Fruit fly (Drosophila melanogaster) whole organism, prepupa: ENCODE data around the gene Girdin.

Experiments used
- Blimp-1 ChIP-seq: fragments of 200-800 bp; sonication (Bioruptor generic); optimal IDR thresholded peaks from 3 replicates; lab custom pipeline; 2017; ENCODE audit warnings: missing biosample characterization, missing genetic modification characterization, mild to moderate bottlenecking, moderate library complexity, missing genetic modification reagents
- CG10631 ChIP-seq: fragments of 200-800 bp; sonication (Bioruptor generic); optimal IDR thresholded peaks from 2 replicates; lab custom pipeline; 2016; ENCODE audit warnings: missing biosample characterization, missing genetic modification characterization
- CG11762 ChIP-seq: fragments of 200-800 bp; sonication (Bioruptor generic); optimal IDR thresholded peaks from 3 replicates; lab custom pipeline; 2016; ENCODE audit warnings: missing biosample characterization, missing genetic modification characterization; ENCODE audit not compliant: insufficient read depth
- CG11902 ChIP-seq: fragments of 200-800 bp; sonication (Bioruptor generic); optimal IDR thresholded peaks from 3 replicates; lab custom pipeline; 2016; ENCODE audit warnings: missing biosample characterization, missing genetic modification characterization
- CG15336 ChIP-seq: fragments of 200-800 bp; sonication (Bioruptor generic); IDR thresholded peaks from 2 replicates; pipeline ENCODE4 v1.3.6; 2022; ENCODE audit warnings: missing biosample characterization, missing genetic modification characterization
- CG1621 ChIP-seq: fragments of 200-800 bp; sonication (Bioruptor generic); optimal IDR thresholded peaks from 3 replicates; lab custom pipeline; 2018; ENCODE audit warnings: missing biosample characterization, mild to moderate bottlenecking, missing genetic modification characterization
- CG16779 ChIP-seq: fragments of 200-800 bp; sonication (Bioruptor generic); optimal IDR thresholded peaks from 3 replicates; lab custom pipeline; 2017; ENCODE audit warnings: missing biosample characterization, mild to moderate bottlenecking, missing genetic modification characterization
- CG32006 ChIP-seq: fragments of 200-800 bp; sonication (Bioruptor generic); optimal IDR thresholded peaks from 3 replicates; lab custom pipeline; 2017; ENCODE audit warnings: missing biosample characterization, mild to moderate bottlenecking, missing genetic modification characterization
- CG34406 ChIP-seq: fragments of 200-800 bp; sonication (Bioruptor generic); optimal IDR thresholded peaks from 3 replicates; lab custom pipeline; 2016; ENCODE audit warnings: missing biosample characterization, missing genetic modification characterization
- CG6163 ChIP-seq: fragments of 200-800 bp; sonication (Bioruptor generic); IDR thresholded peaks from 3 replicates; pipeline ENCODE4 v1.3.6; 2022; ENCODE audit warnings: missing biosample characterization, missing genetic modification characterization
- CG6276 ChIP-seq: fragments of 200-800 bp; sonication (Bioruptor generic); optimal IDR thresholded peaks from 2 replicates; lab custom pipeline; 2017; ENCODE audit warnings: missing biosample characterization, mild to moderate bottlenecking, missing genetic modification characterization
- CG6854 ChIP-seq: fragments of 200-800 bp; sonication (Bioruptor generic); optimal IDR thresholded peaks from 2 replicates; lab custom pipeline; 2017; ENCODE audit warnings: missing biosample characterization, mild to moderate bottlenecking, missing genetic modification characterization
- CG7368 ChIP-seq: fragments of 200-800 bp; sonication (Bioruptor generic); optimal IDR thresholded peaks from 3 replicates; lab custom pipeline; 2016; ENCODE audit warnings: missing biosample characterization, missing genetic modification characterization
- CG8119 ChIP-seq: fragments of 200-800 bp; sonication (Bioruptor generic); IDR thresholded peaks from 3 replicates; pipeline ENCODE4 v1.3.6; 2022; ENCODE audit warnings: missing biosample characterization, missing genetic modification characterization
- Eip75B ChIP-seq: fragments of 200-800 bp; sonication (Bioruptor generic); optimal IDR thresholded peaks from 3 replicates; lab custom pipeline; 2016; ENCODE audit warnings: missing biosample characterization, missing genetic modification characterization
- Eip78C ChIP-seq: fragments of 200-800 bp; sonication (Bioruptor generic); peaks from one replicate; lab custom pipeline; 2016; ENCODE audit warnings: missing biosample characterization, missing genetic modification characterization
- Eip93F ChIP-seq: fragments of 200-800 bp; sonication (Bioruptor generic); optimal IDR thresholded peaks from 2 replicates; lab custom pipeline; 2016; ENCODE audit warnings: missing biosample characterization, mild to moderate bottlenecking, missing genetic modification characterization
- Ets96B ChIP-seq: fragments of 200-800 bp; optimal IDR thresholded peaks from 2 replicates; lab custom pipeline; 2019; ENCODE audit warnings: missing biosample characterization, mild to moderate bottlenecking, missing genetic modification characterization, moderate library complexity
- Gug ChIP-seq: fragments of 200-800 bp; sonication (Bioruptor generic); IDR thresholded peaks from 2 replicates; pipeline ENCODE4 v1.3.6; 2022; ENCODE audit warnings: missing biosample characterization, missing genetic modification characterization
- Lpt ChIP-seq: fragments of 200-800 bp; sonication (Bioruptor generic); optimal IDR thresholded peaks from 3 replicates; lab custom pipeline; 2016; ENCODE audit warnings: missing biosample characterization, missing genetic modification characterization
- Met ChIP-seq: fragments of 200-800 bp; sonication (Bioruptor generic); optimal IDR thresholded peaks from 3 replicates; lab custom pipeline; 2016; ENCODE audit warnings: missing biosample characterization, missing genetic modification characterization
- OdsH ChIP-seq: fragments of 200-800 bp; sonication (Bioruptor generic); optimal IDR thresholded peaks from 3 replicates; lab custom pipeline; 2016; ENCODE audit warnings: missing biosample characterization, missing genetic modification characterization
- Smox ChIP-seq: fragments of 200-800 bp; sonication (Bioruptor generic); optimal IDR thresholded peaks from 3 replicates; lab custom pipeline; 2016; ENCODE audit warnings: missing biosample characterization, missing genetic modification characterization
- Sox14 ChIP-seq: fragments of 200-800 bp; sonication (Bioruptor generic); optimal IDR thresholded peaks from 3 replicates; lab custom pipeline; 2016; ENCODE audit warnings: missing biosample characterization, missing genetic modification characterization
- Sox15 ChIP-seq: fragments of 200-800 bp; sonication (Bioruptor generic); optimal IDR thresholded peaks from 3 replicates; lab custom pipeline; 2016; ENCODE audit warnings: missing biosample characterization, missing genetic modification characterization
- achi ChIP-seq: fragments of 200-800 bp; sonication (Bioruptor generic); optimal IDR thresholded peaks from 3 replicates; lab custom pipeline; 2016; ENCODE audit warnings: missing biosample characterization, missing genetic modification characterization
- acj6 ChIP-seq: fragments of 200-800 bp; sonication (Bioruptor generic); optimal IDR thresholded peaks from 3 replicates; lab custom pipeline; 2016; ENCODE audit warnings: missing biosample characterization, missing genetic modification characterization
- cyc ChIP-seq: fragments of 200-800 bp; sonication (Bioruptor generic); optimal IDR thresholded peaks from 3 replicates; lab custom pipeline; 2016; ENCODE audit warnings: missing biosample characterization, missing genetic modification characterization
- dsx ChIP-seq: fragments of 200-800 bp; optimal IDR thresholded peaks from 3 replicates; lab custom pipeline; 2019; ENCODE audit warnings: missing biosample characterization, mild to moderate bottlenecking, missing genetic modification characterization, moderate library complexity; ENCODE audit not compliant: poor library complexity, severe bottlenecking
- esn ChIP-seq: fragments of 200-800 bp; sonication (Bioruptor generic); optimal IDR thresholded peaks from 2 replicates; lab custom pipeline; 2016; ENCODE audit warnings: missing biosample characterization, mild to moderate bottlenecking, missing genetic modification characterization, moderate library complexity
- fd59A ChIP-seq: fragments of 200-800 bp; sonication (Bioruptor generic); optimal IDR thresholded peaks from 2 replicates; lab custom pipeline; 2017; ENCODE audit warnings: missing biosample characterization, mild to moderate bottlenecking, missing genetic modification characterization, missing genetic modification reagents
- fkh ChIP-seq: fragments of 200-800 bp; sonication (Bioruptor generic); optimal IDR thresholded peaks from 3 replicates; lab custom pipeline; 2017; ENCODE audit warnings: missing biosample characterization, mild to moderate bottlenecking, missing genetic modification characterization, moderate library complexity
- lz ChIP-seq: fragments of 200-800 bp; sonication (Bioruptor generic); optimal IDR thresholded peaks from 3 replicates; lab custom pipeline; 2016; ENCODE audit warnings: missing biosample characterization, missing genetic modification characterization
- net ChIP-seq: fragments of 200-800 bp; sonication (Bioruptor generic); optimal IDR thresholded peaks from 3 replicates; lab custom pipeline; 2016; ENCODE audit warnings: missing biosample characterization, missing genetic modification characterization
- pdm3 ChIP-seq: fragments of 200-800 bp; sonication (Bioruptor generic); optimal IDR thresholded peaks from 3 replicates; lab custom pipeline; 2016; ENCODE audit warnings: missing biosample characterization, missing genetic modification characterization
- salr ChIP-seq, 2 experiments: fragments of 200-800 bp; sonication (Bioruptor generic); optimal IDR thresholded peaks; 3 replicates each; lab custom pipeline; 2016 to 2018; ENCODE audit warnings: missing biosample characterization in 2 of 2, missing genetic modification characterization in 2 of 2, mild to moderate bottlenecking in 1 of 2
- ss ChIP-seq, 2 experiments: fragments of 200-800 bp; sonication (Bioruptor generic); optimal IDR thresholded peaks; 2 replicates in 1 of 2; 3 replicates in 1 of 2; lab custom pipeline; 2017 to 2018; ENCODE audit warnings: mild to moderate bottlenecking in 2 of 2, missing biosample characterization in 2 of 2, missing genetic modification characterization in 2 of 2, moderate library complexity in 1 of 2
- svp ChIP-seq: fragments of 200-800 bp; sonication (Bioruptor generic); peaks from one replicate; lab custom pipeline; 2016; ENCODE audit warnings: missing biosample characterization, missing genetic modification characterization
- topi ChIP-seq: fragments of 200-800 bp; sonication (Bioruptor generic); optimal IDR thresholded peaks from 3 replicates; lab custom pipeline; 2016; ENCODE audit warnings: missing biosample characterization, missing genetic modification characterization
- vri ChIP-seq: fragments of 200-800 bp; sonication (Bioruptor generic); optimal IDR thresholded peaks from 3 replicates; lab custom pipeline; 2016; ENCODE audit warnings: missing biosample characterization, mild to moderate bottlenecking, missing genetic modification characterization

Gene Girdin

DNA sequence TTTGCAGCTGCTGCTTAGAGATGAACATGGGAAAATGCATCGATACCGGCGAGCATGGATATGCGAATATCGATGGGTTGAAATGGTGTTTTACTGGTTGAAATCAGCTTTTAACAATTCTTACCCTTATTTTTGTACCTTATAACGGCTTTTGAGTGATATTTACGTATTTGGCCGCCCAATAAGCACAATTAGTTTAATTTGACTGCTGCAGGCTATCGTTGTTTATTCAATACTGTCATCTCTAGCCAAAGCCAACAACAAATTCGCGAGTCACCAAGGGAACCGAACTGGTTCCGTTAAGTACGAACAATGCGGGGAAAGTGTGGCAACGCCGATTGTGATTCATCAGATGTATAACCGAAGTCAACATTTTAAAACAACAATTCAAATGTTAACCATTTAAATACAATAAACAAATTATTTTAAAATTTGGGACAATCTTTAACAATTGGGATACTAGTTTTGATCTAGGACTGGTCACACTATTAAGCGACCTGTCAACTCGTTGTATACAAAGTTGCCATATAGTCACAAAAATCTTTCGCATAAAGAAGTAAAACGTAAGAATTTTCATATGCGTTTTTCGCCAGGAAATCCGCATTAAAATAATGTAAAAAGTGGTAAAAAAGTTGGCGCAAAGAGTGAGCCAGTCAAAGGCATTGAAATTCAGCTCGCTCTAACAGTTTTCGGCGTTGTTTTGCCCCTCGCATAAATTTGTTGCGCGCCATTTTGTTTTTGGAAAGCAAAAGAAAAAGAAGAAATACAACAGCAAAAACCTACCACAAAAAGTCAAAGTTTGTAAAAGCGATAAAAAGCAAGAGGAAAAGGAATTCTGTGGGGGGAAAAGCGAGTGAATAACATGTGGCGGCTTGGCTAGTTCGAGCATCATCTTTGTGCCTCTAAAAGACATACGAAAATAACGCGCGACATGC lies 30.3 kb upstream of the Girdin start, which contains the start of the genes Usp5 and BtbVII (continued):
- TF ChIP-seq acj6 (GFP tag; lab: Kevin White, UChicago) (peak; percentile 70), dsx (GFP tag; lab: Kevin White, UChicago) (peak; percentile 17), fd59A (peak; percentile 20), CG34406 (GFP tag; lab: Kevin White, UChicago) (peak; percentile 55), CG7368 (GFP tag; lab: Kevin White, UChicago) (no peak), lz (GFP tag; lab: Kevin White, UChicago) (peak; percentile 79), Blimp-1 (no peak), CG6854 (GFP tag; lab: Kevin White, UChicago) (no peak), Sox14 (GFP tag; lab: Kevin White, UChicago) (peak; percentile 60), CG1621 (tag; lab: Kevin White, UChicago) (peak; percentile 18), vri (GFP tag; lab: Kevin White, UChicago) (peak; percentile 19), salr (GFP tag; optimal IDR thresholded peaks at IDR 0.05; lab: Kevin White, UChicago) (peak in 1 of 2 experiments; percentile 12), ss (GFP tag; optimal IDR thresholded peaks at IDR 0.05; lab: Kevin White, UChicago) (peak in 1 of 2 experiments; percentile 66), cyc (peak; percentile 31), svp (GFP tag; lab: Kevin White, UChicago) (peak; percentile 81), esn (GFP tag; lab: Kevin White, UChicago) (peak; percentile 72), Ets96B (tag; lab: Kevin White, UChicago) (peak; percentile 31), net (GFP tag; lab: Kevin White, UChicago) (peak; percentile 51), Eip75B (peak; percentile 62), Met (GFP tag; lab: Kevin White, UChicago) (peak; percentile 68), pdm3 (no peak), fkh (GFP tag; lab: Kevin White, UChicago) (peak; percentile 94), Eip78C (GFP tag; lab: Kevin White, UChicago) (peak; percentile 91), topi (GFP tag; lab: Kevin White, UChicago) (peak; percentile 49), Eip93F (GFP tag; lab: Kevin White, UChicago) (no peak), Sox15 (GFP tag; lab: Kevin White, UChicago) (peak; percentile 6), CG10631 (GFP tag; lab: Kevin White, UChicago) (no peak), CG11902 (GFP tag; lab: Kevin White, UChicago) (no peak)

DNA sequence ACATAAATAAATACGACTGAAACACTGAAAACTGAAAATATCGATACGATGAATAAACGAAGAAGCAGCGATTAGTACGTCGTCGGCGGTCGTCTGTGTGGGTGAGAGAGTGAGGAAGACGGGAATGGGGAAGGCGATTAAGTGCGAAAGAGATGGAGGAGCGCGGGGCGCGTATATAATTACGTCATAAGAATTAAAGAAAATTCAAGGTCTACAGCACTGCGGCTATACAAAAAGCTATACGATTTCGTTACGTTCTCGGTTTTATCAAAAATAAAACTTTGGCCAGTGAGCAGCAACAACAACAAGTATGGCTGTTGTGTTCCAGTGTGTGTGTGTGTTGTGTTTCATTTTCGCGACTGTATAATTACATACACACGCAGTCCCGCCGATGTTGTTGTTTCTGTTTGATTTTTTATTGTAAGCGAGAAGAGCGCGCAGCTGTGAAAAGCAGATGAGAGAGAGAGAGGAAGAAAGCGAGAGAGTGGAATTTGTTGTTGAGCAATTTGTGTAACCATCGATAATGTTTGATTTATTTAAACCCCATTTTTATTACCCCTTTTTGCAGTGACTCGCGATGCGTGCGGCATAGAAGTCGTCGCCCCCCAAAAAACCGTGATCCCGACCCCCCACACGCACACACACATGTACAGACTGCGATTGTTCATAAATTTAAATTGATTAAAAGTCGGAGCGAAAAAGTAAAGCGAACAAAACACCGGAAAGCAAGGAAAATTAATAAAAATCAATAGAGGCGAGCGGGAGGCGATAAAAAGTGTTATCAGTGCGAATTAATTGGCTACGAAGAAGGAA lies 29.5 kb upstream of the Girdin start:
- no peak for TF ChIP-seq CG11762
- no peak for TF ChIP-seq esn (GFP tag; lab: Kevin White, UChicago)
- no peak for TF ChIP-seq CG32006 (GFP tag; lab: Kevin White, UChicago)
- no peak for TF ChIP-seq Eip75B
- no peak for TF ChIP-seq Gug
- peak; percentile 50 for TF ChIP-seq CG15336 (GFP tag; lab: Robert Waterston, UW)
- no peak for TF ChIP-seq Smox (GFP tag; lab: Kevin White, UChicago)
- no peak for TF ChIP-seq cyc
- no peak for TF ChIP-seq achi (GFP tag; lab: Kevin White, UChicago)
- TF ChIP-seq net (GFP tag; lab: Kevin White, UChicago), result no peak
- TF ChIP-seq Lpt (GFP tag; lab: Kevin White, UChicago), result no peak
- TF ChIP-seq CG1621 (tag; lab: Kevin White, UChicago), result no peak
- peak; percentile 19 for TF ChIP-seq CG16779
- no peak for TF ChIP-seq CG11902 (GFP tag; lab: Kevin White, UChicago)
- no peak for TF ChIP-seq CG34406 (GFP tag; lab: Kevin White, UChicago)
- TF ChIP-seq svp (GFP tag; lab: Kevin White, UChicago), result peak; percentile 88
- no peak for TF ChIP-seq fkh (GFP tag; lab: Kevin White, UChicago)
- no peak for TF ChIP-seq dsx (GFP tag; lab: Kevin White, UChicago)
- TF ChIP-seq CG6276 (GFP tag; lab: Kevin White, UChicago), result no peak
- TF ChIP-seq OdsH (GFP tag; lab: Kevin White, UChicago), result no peak
- no peak for TF ChIP-seq Eip93F (GFP tag; lab: Kevin White, UChicago)
- TF ChIP-seq Sox14 (GFP tag; lab: Kevin White, UChicago), result no peak
- peak; percentile 41; the same call in 1 of the 3 replicates for TF ChIP-seq CG8119
- TF ChIP-seq CG6163 (GFP tag; lab: Robert Waterston, UW), result peak; percentile 10; the same call in 1 of the 3 replicates
- TF ChIP-seq vri (GFP tag; lab: Kevin White, UChicago), result peak; percentile 99
- TF ChIP-seq Eip78C (GFP tag; lab: Kevin White, UChicago), result no peak
- no peak for TF ChIP-seq CG6854 (GFP tag; lab: Kevin White, UChicago)
- no peak for TF ChIP-seq CG10631 (GFP tag; lab: Kevin White, UChicago)
- peak in 1 of 2 experiments; percentile 27 for TF ChIP-seq ss (GFP tag; optimal IDR thresholded peaks at IDR 0.05; lab: Kevin White, UChicago)
- TF ChIP-seq, all 60 proteins: peak for 7
